Worm (Caenorhabditis elegans): ENCODE results near the gene twk-40.

The twk-40 gene

DNA sequence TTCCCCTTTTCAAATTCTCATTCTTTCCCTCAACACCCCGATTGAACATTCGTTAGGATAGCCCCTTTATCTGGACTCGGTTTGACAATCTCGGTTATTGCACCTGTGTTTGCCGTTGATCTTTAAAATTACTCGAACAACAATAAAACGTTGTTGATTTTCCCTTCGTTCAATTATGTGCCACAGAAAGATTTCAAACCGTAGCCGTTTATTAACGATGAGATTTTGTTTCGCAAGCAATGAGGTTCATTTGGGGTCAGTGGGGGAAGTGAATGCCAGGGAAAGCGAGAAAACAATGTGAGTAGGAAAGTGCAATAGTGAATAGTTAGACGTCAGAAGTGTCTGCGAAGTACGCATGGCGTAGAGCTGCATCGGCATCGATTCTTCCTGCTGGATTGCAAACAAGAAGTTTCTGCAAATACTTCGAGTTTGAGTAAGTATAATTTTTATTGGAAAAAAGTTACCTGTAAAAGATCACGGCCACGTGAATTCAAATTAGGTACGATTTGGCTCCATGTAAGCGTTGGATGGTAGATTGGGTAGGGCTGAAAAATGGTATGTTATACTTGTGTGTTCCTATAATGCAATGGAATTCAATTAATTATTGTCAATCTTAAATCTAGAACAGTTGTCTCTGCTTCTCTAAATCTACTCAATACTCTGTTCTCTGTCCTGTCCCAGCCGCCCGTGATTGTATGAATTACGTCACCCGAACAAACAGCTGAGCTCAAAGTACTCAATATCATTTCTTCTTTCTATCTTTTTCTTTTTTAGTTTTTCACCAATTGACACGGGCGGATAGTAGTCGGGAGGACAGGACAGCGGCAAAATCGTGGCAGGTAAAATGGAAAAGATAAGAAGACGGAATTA, 27.5 kb downstream of the twk-40 start, which contains the start of gene kel-3:
kel-3 (plus strand) TSS at position 328 of the 870 bp plus-strand sequence.
- TF ChIP-seq xnd-1 (tag; optimal IDR thresholded peaks at IDR 0.05) (peak; percentile 33), aptf-2 (GFP tag; conservative IDR thresholded peaks at IDR 0.05) (no peak), madf-6 (GFP tag; IDR thresholded peaks at IDR 0.05) (peak; percentile 85), zfh-2 (GFP tag; conservative IDR thresholded peaks at IDR 0.05) (no peak), akir-1 (GFP tag; optimal IDR thresholded peaks at IDR 0.05) (no peak), ets-4 (GFP tag; optimal IDR thresholded peaks at IDR 0.05) (peak; percentile 96), sea-2 (GFP tag; IDR thresholded peaks at IDR 0.05) (peak; percentile 66; the same call in 1 of the 2 replicates), dpff-1 (tag; optimal IDR thresholded peaks at IDR 0.05) (peak; percentile 98), lin-54 (GFP tag; optimal IDR thresholded peaks at IDR 0.05) (peak; percentile 86), hlh-12 (tag; optimal IDR thresholded peaks at IDR 0.05) (no peak), ztf-22 (GFP tag; optimal IDR thresholded peaks at IDR 0.05) (peak; percentile 95), bed-2 (GFP tag; IDR thresholded peaks at IDR 0.05) (no peak), madf-3 (GFP tag; IDR thresholded peaks at IDR 0.05) (peak; percentile 87), gei-17 (GFP tag; optimal IDR thresholded peaks at IDR 0.05) (peak; percentile 10), B0261.1 (tag; optimal IDR thresholded peaks at IDR 0.05) (peak; percentile 38), mes-4 (tag; optimal IDR thresholded peaks at IDR 0.05) (peak; percentile 54), nfyb-1 (GFP tag; IDR thresholded peaks at IDR 0.05) (peak; percentile 94), nhr-80 (tag; optimal IDR thresholded peaks at IDR 0.05) (peak; percentile 90), repo-1 (tag; optimal IDR thresholded peaks at IDR 0.05) (peak; percentile 98), rpc-1 (optimal IDR thresholded peaks at IDR 0.05) (no peak), rpc-1 (tag; optimal IDR thresholded peaks at IDR 0.05) (peak; percentile 11), madf-8 (GFP tag; conservative IDR thresholded peaks at IDR 0.05) (peak; percentile 20; the same call in 1 of the 2 replicates), nfya-2 (GFP tag; IDR thresholded peaks at IDR 0.05) (peak; percentile 83; the same call in 1 of the 2 replicates), egl-44 (GFP tag; IDR thresholded peaks at IDR 0.05) (0 out of 2 replicates have a peak, but pooled peaks have one; percentile 36), ceh-91 (GFP tag; IDR thresholded peaks at IDR 0.05) (no peak), snpc-3.4 (tag; optimal IDR thresholded peaks at IDR 0.05) (peak; percentile 63), nhr-179 (tag; optimal IDR thresholded peaks at IDR 0.05) (peak; percentile 54), tbx-9 (tag; optimal IDR thresholded peaks at IDR 0.05; ENCODE audit: borderline replicate concordance) (peak; percentile 75), F57C9.4 (tag; optimal IDR thresholded peaks at IDR 0.05) (peak; percentile 92), nhr-27 (tag; optimal IDR thresholded peaks at IDR 0.05) (peak; percentile 76), D2030.7 (GFP tag; IDR thresholded peaks at IDR 0.05) (peak; percentile 91), ztf-18 (tag; optimal IDR thresholded peaks at IDR 0.05) (peak; percentile 85), mxl-1 (tag; optimal IDR thresholded peaks at IDR 0.05) (peak; percentile 75), B0035.1 (tag; optimal IDR thresholded peaks at IDR 0.05) (peak; percentile 90), rcor-1 (GFP tag; IDR thresholded peaks at IDR 0.05) (peak; percentile 74), egrh-3 (GFP tag; IDR thresholded peaks at IDR 0.05) (0 out of 2 replicates have a peak, but pooled peaks have one; percentile 9), ccch-3 (GFP tag; optimal IDR thresholded peaks at IDR 0.05) (peak; percentile 42), attf-3 (GFP tag; conservative IDR thresholded peaks at IDR 0.05) (peak; percentile 32; the same call in 1 of the 2 replicates), ceh-79 (tag; optimal IDR thresholded peaks at IDR 0.05) (peak; percentile 96), atf-7 (tag; optimal IDR thresholded peaks at IDR 0.05) (peak; percentile 81), let-526 (GFP tag; IDR thresholded peaks at IDR 0.05) (peak; percentile 82), sdz-38 (tag; optimal IDR thresholded peaks at IDR 0.05) (no peak), F22D6.2 (tag; optimal IDR thresholded peaks at IDR 0.05) (peak; percentile 27), cebp-1 (GFP tag; IDR thresholded peaks at IDR 0.05) (no peak), cebp-1 (tag; optimal IDR thresholded peaks at IDR 0.05) (peak; percentile 78), snpc-1.1 (tag; optimal IDR thresholded peaks at IDR 0.05; ENCODE audit: insufficient read depth) (peak; percentile 57), tlf-1 (GFP tag; optimal IDR thresholded peaks at IDR 0.05) (peak; percentile 97), attf-5 (GFP tag; optimal IDR thresholded peaks at IDR 0.05) (peak; percentile 70)
